Worm (Caenorhabditis elegans) whole organism, late embryonic: ENCODE measurements around the gene lig-1.
A peak's percentile ranks its signal among the peaks of the same experiment; 100 is the strongest.

Experiments used
- K09A11.1 ChIP-seq: sonication (generic microtip); optimal IDR thresholded peaks from 2 replicates; lab custom pipeline; 2017; ENCODE audit warnings: antibody characterized with exemption, mild to moderate bottlenecking, missing genetic modification characterization, missing compliant biosample characterization; ENCODE audit not compliant: insufficient read depth
- T23F11.4 ChIP-seq: fragments of 200-800 bp; sonication (Bioruptor generic); optimal IDR thresholded peaks from 2 replicates; lab custom pipeline; 2018; ENCODE audit warnings: mild to moderate bottlenecking, missing genetic modification characterization, missing compliant biosample characterization
- ahr-1 ChIP-seq: sonication (generic microtip); optimal IDR thresholded peaks from 2 replicates; lab custom pipeline; 2016; ENCODE audit warnings: missing genetic modification characterization, missing compliant biosample characterization
- ama-1 ChIP-seq: fragments of 150-350 bp; optimal IDR thresholded peaks from 2 replicates; lab custom pipeline; 2014
- ceh-14 ChIP-seq: sonication (generic microtip); optimal IDR thresholded peaks from 2 replicates; lab custom pipeline; 2016; ENCODE audit warnings: missing genotype, missing genetic modification characterization, missing compliant biosample characterization
- ceh-19 ChIP-seq: fragments of 200-800 bp; sonication (Bioruptor generic); optimal IDR thresholded peaks from 2 replicates; lab custom pipeline; 2018; ENCODE audit warnings: mild to moderate bottlenecking, missing genetic modification characterization, missing compliant biosample characterization
- ceh-2 ChIP-seq: sonication (generic microtip); optimal IDR thresholded peaks from 2 replicates; lab custom pipeline; 2016; ENCODE audit warnings: missing genotype, missing genetic modification characterization, missing compliant biosample characterization
- ceh-22 ChIP-seq: sonication (generic microtip); optimal IDR thresholded peaks from 2 replicates; lab custom pipeline; 2017; ENCODE audit warnings: missing biosample characterization, missing genetic modification characterization
- ceh-24 ChIP-seq: sonication (generic microtip); optimal IDR thresholded peaks from 2 replicates; lab custom pipeline; 2016; ENCODE audit warnings: mild to moderate bottlenecking, missing genetic modification characterization, missing compliant biosample characterization
- ceh-30 ChIP-seq: fragments of 150-350 bp; optimal IDR thresholded peaks from 2 replicates; lab custom pipeline; 2014; ENCODE audit warnings: missing biosample characterization, missing genetic modification characterization
- ceh-31 ChIP-seq: sonication (generic microtip); optimal IDR thresholded peaks from 2 replicates; lab custom pipeline; 2016; ENCODE audit warnings: missing genetic modification characterization, missing compliant biosample characterization
- ceh-34 ChIP-seq: sonication (generic microtip); optimal IDR thresholded peaks from 2 replicates; lab custom pipeline; 2016; ENCODE audit warnings: mild to moderate bottlenecking, missing genetic modification characterization, missing compliant biosample characterization
- ceh-45 ChIP-seq: fragments of 200-800 bp; sonication (Bioruptor generic); IDR thresholded peaks from 2 replicates; pipeline ENCODE4 v1.3.6; 2022; ENCODE audit warnings: missing genetic modification reagents, missing genetic modification characterization, missing compliant biosample characterization
- ceh-48 ChIP-seq: sonication (generic microtip); optimal IDR thresholded peaks from 2 replicates; lab custom pipeline; 2016; ENCODE audit warnings: missing genetic modification characterization, inconsistent platforms, missing compliant biosample characterization
- ceh-6 ChIP-seq: fragments of 200-800 bp; sonication (Bioruptor generic); optimal IDR thresholded peaks from 2 replicates; lab custom pipeline; 2018; ENCODE audit warnings: mild to moderate bottlenecking, missing genetic modification characterization, missing compliant biosample characterization
- ceh-9 ChIP-seq: sonication (generic microtip); optimal IDR thresholded peaks from 2 replicates; lab custom pipeline; 2016; ENCODE audit warnings: mild to moderate bottlenecking, missing genetic modification characterization, inconsistent platforms, missing compliant biosample characterization
- elt-2 ChIP-seq: sonication (generic microtip); optimal IDR thresholded peaks from 2 replicates; lab custom pipeline; 2016; ENCODE audit warnings: missing genetic modification reagents, missing genetic modification characterization, missing compliant biosample characterization
- ets-4 ChIP-seq: sonication (generic microtip); optimal IDR thresholded peaks from 2 replicates; lab custom pipeline; 2016; ENCODE audit warnings: missing genetic modification characterization, missing compliant biosample characterization
- eyg-1 ChIP-seq: sonication (generic microtip); optimal IDR thresholded peaks from 2 replicates; lab custom pipeline; 2016; ENCODE audit warnings: missing genotype, missing genetic modification characterization, missing compliant biosample characterization
- fax-1 ChIP-seq: sonication (generic microtip); optimal IDR thresholded peaks from 2 replicates; lab custom pipeline; 2016; ENCODE audit warnings: missing genotype, missing genetic modification characterization, missing compliant biosample characterization
- gmeb-2 ChIP-seq: sonication (generic microtip); optimal IDR thresholded peaks from 2 replicates; lab custom pipeline; 2016; ENCODE audit warnings: missing genetic modification characterization, inconsistent platforms, missing compliant biosample characterization
- hlh-13 ChIP-seq: fragments of 200-800 bp; sonication (Bioruptor generic); optimal IDR thresholded peaks from 2 replicates; lab custom pipeline; 2018; ENCODE audit warnings: mild to moderate bottlenecking, missing genetic modification characterization, missing compliant biosample characterization
- hlh-15 ChIP-seq: sonication (generic microtip); optimal IDR thresholded peaks from 2 replicates; lab custom pipeline; 2016; ENCODE audit warnings: missing genetic modification characterization, missing compliant biosample characterization
- hlh-6 ChIP-seq: sonication (generic microtip); optimal IDR thresholded peaks from 2 replicates; lab custom pipeline; 2016; ENCODE audit warnings: missing genotype, missing genetic modification characterization, missing compliant biosample characterization
- hlh-8 ChIP-seq: sonication (generic microtip); optimal IDR thresholded peaks from 2 replicates; lab custom pipeline; 2016; ENCODE audit warnings: missing genotype, missing genetic modification characterization, missing compliant biosample characterization
- lim-6 ChIP-seq: sonication (generic microtip); optimal IDR thresholded peaks from 2 replicates; lab custom pipeline; 2016; ENCODE audit warnings: missing genetic modification characterization, missing compliant biosample characterization
- lin-11 ChIP-seq: fragments of 200-800 bp; sonication (Bioruptor generic); optimal IDR thresholded peaks from 2 replicates; lab custom pipeline; 2018; ENCODE audit warnings: mild to moderate bottlenecking, missing genetic modification characterization, missing compliant biosample characterization
- madf-2 ChIP-seq: sonication (generic microtip); optimal IDR thresholded peaks from 2 replicates; lab custom pipeline; 2017; ENCODE audit warnings: missing genetic modification characterization, missing compliant biosample characterization
- mec-3 ChIP-seq: sonication (generic microtip); optimal IDR thresholded peaks from 2 replicates; lab custom pipeline; 2016; ENCODE audit warnings: borderline replicate concordance, missing genetic modification characterization, missing compliant biosample characterization
- nhr-11 ChIP-seq: fragments of 150-350 bp; optimal IDR thresholded peaks from 2 replicates; lab custom pipeline; 2014; ENCODE audit warnings: missing biosample characterization, missing genetic modification characterization
- npax-4 ChIP-seq: sonication (generic microtip); optimal IDR thresholded peaks from 2 replicates; lab custom pipeline; 2016; ENCODE audit warnings: missing genetic modification characterization, missing compliant biosample characterization
- pat-9 ChIP-seq: fragments of 200-800 bp; sonication (Bioruptor generic); optimal IDR thresholded peaks from 2 replicates; lab custom pipeline; 2018; ENCODE audit warnings: mild to moderate bottlenecking, missing genetic modification characterization, moderate library complexity, missing compliant biosample characterization
- pha-2 ChIP-seq: sonication (generic microtip); optimal IDR thresholded peaks from 2 replicates; lab custom pipeline; 2017; ENCODE audit warnings: mild to moderate bottlenecking, missing genetic modification characterization, missing compliant biosample characterization
- pqm-1 ChIP-seq: sonication (generic microtip); optimal IDR thresholded peaks from 2 replicates; lab custom pipeline; 2016; ENCODE audit warnings: missing genetic modification characterization, missing compliant biosample characterization
- rnt-1 ChIP-seq: sonication (generic microtip); optimal IDR thresholded peaks from 2 replicates; lab custom pipeline; 2016; ENCODE audit warnings: missing genetic modification characterization, missing compliant biosample characterization
- sox-2 ChIP-seq: fragments of 200-800 bp; sonication (Bioruptor generic); IDR thresholded peaks from 2 replicates; pipeline ENCODE4 v1.3.6; 2022; ENCODE audit warnings: missing genetic modification reagents, missing genetic modification characterization, missing compliant biosample characterization
- sox-4 ChIP-seq: sonication (generic microtip); optimal IDR thresholded peaks from 2 replicates; lab custom pipeline; 2017; ENCODE audit warnings: mild to moderate bottlenecking, missing genetic modification characterization, inconsistent platforms, missing compliant biosample characterization
- syd-9 ChIP-seq: sonication (generic microtip); optimal IDR thresholded peaks from 2 replicates; lab custom pipeline; 2016; ENCODE audit warnings: mild to moderate bottlenecking, missing genetic modification characterization, moderate library complexity, missing compliant biosample characterization
- tbx-7 ChIP-seq: sonication (generic microtip); optimal IDR thresholded peaks from 2 replicates; lab custom pipeline; 2016; ENCODE audit warnings: missing genotype, missing genetic modification characterization, missing compliant biosample characterization
- unc-3 ChIP-seq, 2 experiments: fragments of 200-800 bp in 1 of 2; sonication (Bioruptor generic) in 1 of 2; sonication (generic microtip) in 1 of 2; conservative IDR thresholded peaks in 1 of 2; optimal IDR thresholded peaks in 1 of 2; 2 replicates each; pipeline versions ENCODE4 v1.3.6 to Lab custom; 2016 to 2022; ENCODE audit warnings: missing compliant biosample characterization in 2 of 2, missing genetic modification characterization in 2 of 2, missing genetic modification reagents in 1 of 2
- unc-55 ChIP-seq: sonication (generic microtip); optimal IDR thresholded peaks from 2 replicates; lab custom pipeline; 2017; ENCODE audit warnings: missing biosample characterization, missing genetic modification reagents, missing genetic modification characterization
- unc-86 ChIP-seq: sonication (generic microtip); optimal IDR thresholded peaks from 2 replicates; lab custom pipeline; 2016; ENCODE audit warnings: missing genetic modification characterization, missing compliant biosample characterization
- zip-5 ChIP-seq: sonication (generic microtip); optimal IDR thresholded peaks from 2 replicates; lab custom pipeline; 2016; ENCODE audit warnings: missing genetic modification characterization, missing compliant biosample characterization
- ztf-16 ChIP-seq: sonication (generic microtip); optimal IDR thresholded peaks from 2 replicates; lab custom pipeline; 2017; ENCODE audit warnings: missing genetic modification characterization, missing compliant biosample characterization

lig-1 gene

ce11 chrV:10802060-10802459, 11.8 kb upstream of the lig-1 start:
- TF ChIP-seq elt-2 (tag; lab: Kevin White, UChicago) (peak; percentile 46), ceh-30 (no peak)

DNA sequence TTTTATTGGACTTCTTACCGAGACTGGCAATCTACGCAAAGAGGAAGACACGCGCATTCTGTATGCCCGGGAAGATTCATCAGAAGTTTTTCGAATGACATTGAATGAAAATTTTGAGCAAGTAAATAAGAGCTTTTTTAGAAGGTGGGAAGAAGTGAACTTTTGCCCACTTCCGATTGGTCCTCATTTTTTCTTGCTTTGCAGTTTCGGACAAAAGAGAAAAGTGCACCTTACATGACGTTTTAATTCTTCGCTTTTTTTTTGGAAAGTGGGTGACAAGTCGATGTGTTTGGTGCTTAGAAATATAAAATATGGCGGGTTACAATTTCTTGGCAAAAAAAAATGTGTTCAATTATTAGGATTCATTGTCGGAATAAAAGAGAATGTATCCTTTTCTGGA, 9.5 kb upstream of the lig-1 start, which contains the start of gene secs-1:
secs-1 (minus strand) TSS at position 101 of the 400 bp plus-strand sequence.
- TF ChIP-seq hlh-6 (tag; lab: Kevin White, UChicago) (no peak), T23F11.4 (GFP tag; lab: Kevin White, UChicago) (no peak), ceh-34 (tag; lab: Kevin White, UChicago) (no peak), pqm-1 (tag; lab: Kevin White, UChicago) (no peak), tbx-7 (no peak), unc-86 (tag; lab: Kevin White, UChicago) (no peak), ztf-16 (tag; lab: Kevin White, UChicago) (no peak), ceh-22 (tag; lab: Kevin White, UChicago) (no peak), unc-3 (GFP tag; conservative IDR thresholded peaks at IDR 0.05; lab: Robert Waterston, UW) (no peak), unc-3 (tag; optimal IDR thresholded peaks at IDR 0.05; lab: Kevin White, UChicago) (no peak), ahr-1 (tag; lab: Kevin White, UChicago) (no peak), ets-4 (no peak), elt-2 (tag; lab: Kevin White, UChicago) (no peak), lim-6 (tag; lab: Kevin White, UChicago) (no peak), syd-9 (tag; lab: Kevin White, UChicago) (no peak), ceh-31 (tag; lab: Kevin White, UChicago) (no peak), mec-3 (tag; lab: Kevin White, UChicago) (no peak), hlh-15 (no peak), pat-9 (tag; lab: Kevin White, UChicago) (no peak), ceh-9 (tag; lab: Kevin White, UChicago) (no peak)

DNA sequence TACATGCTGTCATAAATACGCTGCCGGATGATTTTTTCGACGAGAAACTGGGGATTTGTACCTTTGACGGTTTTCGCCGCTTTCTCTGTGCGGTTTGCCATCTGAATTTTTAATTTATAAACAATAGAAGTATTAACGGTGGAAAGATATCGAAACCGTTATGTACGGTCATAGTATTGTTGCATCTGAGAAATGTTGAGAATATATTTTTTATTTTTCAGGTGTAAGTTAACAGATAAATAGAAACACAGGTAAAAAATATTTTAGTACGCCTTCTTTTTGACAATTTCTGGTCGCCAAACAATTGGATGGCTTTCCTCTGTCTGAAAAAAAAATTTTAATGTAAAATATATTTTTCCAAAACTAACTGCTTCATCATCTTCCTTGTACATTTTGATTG, 8.0 kb upstream of the lig-1 start, which contains the start of gene prp-38:
prp-38 (minus strand) TSS at position 101 of the 400 bp plus-strand sequence.
- no peak for TF ChIP-seq ceh-34 (tag; lab: Kevin White, UChicago)
- no peak for TF ChIP-seq gmeb-2 (tag; lab: Kevin White, UChicago)
- TF ChIP-seq unc-86 (tag; lab: Kevin White, UChicago) = no peak
- no peak for TF ChIP-seq ceh-14 (tag; lab: Kevin White, UChicago)
- TF ChIP-seq ceh-2 = no peak
- TF ChIP-seq npax-4 (tag; lab: Kevin White, UChicago) = no peak
- no peak for TF ChIP-seq eyg-1 (tag; lab: Kevin White, UChicago)
- no peak for TF ChIP-seq hlh-13
- TF ChIP-seq hlh-8 = no peak

- TF ChIP-seq ama-1 (no peak), rnt-1 (peak; percentile 90), ceh-45 (GFP tag; lab: Robert Waterston, UW) (peak; percentile 76), pha-2 (tag; lab: Kevin White, UChicago) (peak; percentile 82), ceh-14 (tag; lab: Kevin White, UChicago) (peak; percentile 95), sox-2 (peak; percentile 91), lim-6 (tag; lab: Kevin White, UChicago) (peak; percentile 74), pat-9 (tag; lab: Kevin White, UChicago) (peak; percentile 83), gmeb-2 (tag; lab: Kevin White, UChicago) (peak; percentile 71), ceh-19 (peak; percentile 93), ahr-1 (tag; lab: Kevin White, UChicago) (peak; percentile 73), ceh-22 (tag; lab: Kevin White, UChicago) (peak; percentile 71), unc-55 (peak; percentile 11), nhr-11 (no peak), npax-4 (tag; lab: Kevin White, UChicago) (peak; percentile 57), K09A11.1 (tag; lab: Kevin White, UChicago) (peak; percentile 91), T23F11.4 (GFP tag; lab: Kevin White, UChicago) (peak; percentile 76), ceh-31 (tag; lab: Kevin White, UChicago) (peak; percentile 93), sox-4 (tag; lab: Kevin White, UChicago) (peak; percentile 85), unc-3 (GFP tag; conservative IDR thresholded peaks at IDR 0.05; lab: Robert Waterston, UW) (peak; percentile 86), unc-3 (tag; optimal IDR thresholded peaks at IDR 0.05; lab: Kevin White, UChicago) (peak; percentile 86), elt-2 (tag; lab: Kevin White, UChicago) (peak; percentile 92), ceh-48 (tag; lab: Kevin White, UChicago) (peak; percentile 58), fax-1 (tag; lab: Kevin White, UChicago) (peak; percentile 78), zip-5 (peak; percentile 63), ets-4 (peak; percentile 60), ceh-6 (peak; percentile 82), eyg-1 (tag; lab: Kevin White, UChicago) (peak; percentile 76), lin-11 (peak; percentile 79), madf-2 (tag; lab: Kevin White, UChicago) (peak; percentile 79), hlh-15 (peak; percentile 67), ceh-24 (no peak)
Measured at ce11 chrV:10807862-10808327, 6.0 kb upstream of the lig-1 start, which contains the start of gene plrg-1. TSS of gene plrg-1 (minus strand) at chrV:10807912.
